Worm (Caenorhabditis elegans) whole organism, early embryonic: ENCODE data around the gene fbxa-171.

Experiments
- B0310.2 ChIP-seq: sonication (generic microtip); optimal IDR thresholded peaks from 2 replicates; lab custom pipeline; 2016; ENCODE audit warnings: mild to moderate bottlenecking, missing genetic modification characterization, missing compliant biosample characterization
- aly-1 ChIP-seq: sonication (generic microtip); optimal IDR thresholded peaks from 2 replicates; lab custom pipeline; 2016; ENCODE audit warnings: missing genetic modification characterization, missing compliant biosample characterization
- hmg-4 ChIP-seq: fragments of 200-800 bp; sonication (Bioruptor generic); optimal IDR thresholded peaks from 2 replicates; lab custom pipeline; 2018; ENCODE audit warnings: mild to moderate bottlenecking, missing genetic modification characterization, missing compliant biosample characterization
- pes-1 ChIP-seq: fragments of 200-800 bp; sonication (Bioruptor generic); IDR thresholded peaks from 2 replicates; pipeline ENCODE4 v1.3.6; 2022; ENCODE audit warnings: missing genetic modification reagents, missing genetic modification characterization, missing compliant biosample characterization
- tbx-37 ChIP-seq: fragments of 200-800 bp; sonication (Bioruptor generic); conservative IDR thresholded peaks from 2 replicates; pipeline ENCODE4 v1.3.6; 2022; ENCODE audit warnings: missing genetic modification reagents, missing genetic modification characterization, missing compliant biosample characterization

The fbxa-171 gene

DNA sequence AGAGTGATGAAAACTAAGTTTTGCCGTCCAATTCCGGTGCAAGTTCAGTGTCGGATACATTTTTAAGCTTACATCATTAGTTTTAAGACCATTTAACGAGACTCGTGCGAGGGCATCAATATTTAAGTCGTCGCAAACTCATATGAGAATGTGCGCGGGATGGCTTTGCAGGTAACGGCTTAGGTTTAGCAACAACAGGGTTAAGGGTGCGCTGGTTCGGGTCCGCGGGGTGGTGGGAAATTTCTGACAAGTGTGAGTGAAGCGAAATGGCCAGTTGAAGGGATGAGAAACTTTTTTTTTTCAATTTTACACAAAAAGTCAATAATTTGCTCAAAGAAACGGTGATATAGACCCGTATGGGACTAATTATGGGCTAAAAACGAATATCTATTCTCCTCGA, 52.0 kb downstream of the fbxa-171 start:
- TF ChIP-seq B0310.2 (tag; lab: Kevin White, UChicago) (no peak), tbx-37 (GFP tag; lab: Robert Waterston, UW) (0 out of 2 replicates have a peak, but pooled peaks have one; percentile 8), pes-1 (GFP tag; lab: Robert Waterston, UW) (peak; percentile 51; the same call in 1 of the 2 replicates), aly-1 (tag; lab: Kevin White, UChicago) (no peak), hmg-4 (GFP tag; lab: Kevin White, UChicago) (no peak)
